Fruit fly (Drosophila melanogaster): Measurements from ENCODE around the gene RpS13.

RpS13 gene

DNA sequence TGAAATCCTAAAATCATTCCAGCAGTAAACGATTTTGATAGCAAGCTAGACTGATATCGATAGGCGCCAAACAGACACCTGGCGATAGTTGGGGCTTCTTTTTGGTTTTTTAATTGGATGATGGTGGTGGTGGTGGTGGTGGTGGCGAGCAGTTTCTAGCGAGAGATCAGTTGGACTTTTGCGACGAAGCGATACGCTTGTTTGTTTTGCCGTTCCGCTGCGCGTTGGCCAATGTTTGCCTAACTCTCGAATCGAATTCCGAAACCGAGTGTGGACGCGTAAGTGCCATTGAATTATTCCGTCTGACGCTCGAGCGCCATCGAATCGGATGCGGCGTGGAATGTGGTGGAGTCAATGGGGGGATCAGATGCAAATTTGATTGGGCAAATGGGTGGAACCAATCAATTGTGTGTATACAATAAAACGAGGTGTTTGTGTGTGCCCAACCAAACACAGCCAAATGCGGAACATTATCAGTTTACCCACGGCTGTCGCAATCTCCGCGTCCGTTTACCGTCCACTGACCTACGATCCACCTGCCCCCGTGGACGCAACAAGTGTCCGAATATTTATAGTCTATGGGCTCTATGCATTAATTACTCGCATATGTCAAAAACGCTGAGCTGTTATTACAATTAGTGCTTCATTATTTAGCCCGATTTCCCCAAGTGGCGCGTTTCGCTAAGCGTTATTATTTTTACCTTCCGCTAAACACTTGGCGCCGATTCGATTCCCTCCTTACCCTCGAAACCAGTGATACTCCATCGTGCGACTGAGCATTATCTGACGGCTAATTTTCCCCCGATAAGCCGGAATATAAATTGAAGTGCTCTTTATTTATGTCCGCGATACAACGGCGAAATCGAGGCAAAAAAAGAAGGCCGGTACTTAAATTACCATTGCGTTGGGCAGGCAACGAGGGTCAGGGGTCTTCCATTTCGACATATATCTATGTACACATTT, 6.2 kb upstream of the RpS13 start, which contains the start of gene CG17292 (continued):
- TF ChIP-seq CG2875 (GFP tag; optimal IDR thresholded peaks at IDR 0.05), result peak; percentile 43
- no peak for TF ChIP-seq CG14965 (GFP tag; optimal IDR thresholded peaks at IDR 0.05; ENCODE audit: borderline replicate concordance)
- no peak for TF ChIP-seq Bdp1 (GFP tag; optimal IDR thresholded peaks at IDR 0.05)
- peak; percentile 89 for TF ChIP-seq sna (GFP tag; IDR thresholded peaks at IDR 0.05; ENCODE audit: partially characterized antibody)
- TF ChIP-seq CG11085 (GFP tag; IDR thresholded peaks at IDR 0.05), result peak; percentile 32; the same call in 1 of the 2 replicates
- peak; percentile 58 for TF ChIP-seq CG2116 (GFP tag; optimal IDR thresholded peaks at IDR 0.05)
- no peak for TF ChIP-seq sqz (GFP tag; optimal IDR thresholded peaks at IDR 0.05)
- TF ChIP-seq fd102C (GFP tag; optimal IDR thresholded peaks at IDR 0.05), result no peak
- peak; percentile 43; the same call in 1 of the 2 replicates for TF ChIP-seq CG5953 (GFP tag; IDR thresholded peaks at IDR 0.05)
- TF ChIP-seq Dfd (GFP tag; optimal IDR thresholded peaks at IDR 0.05), result no peak
- TF ChIP-seq CG2712 (tag; optimal IDR thresholded peaks at IDR 0.05), result peak; percentile 15
- no peak for TF ChIP-seq CG18476 (GFP tag; optimal IDR thresholded peaks at IDR 0.05)
- no peak for TF ChIP-seq CG7271 (tag; optimal IDR thresholded peaks at IDR 0.05)
- no peak for TF ChIP-seq danr (GFP tag; IDR thresholded peaks at IDR 0.05)
- no peak for TF ChIP-seq CG6654 (GFP tag; optimal IDR thresholded peaks at IDR 0.05)
- peak; percentile 1 for TF ChIP-seq zfh2 (GFP tag; optimal IDR thresholded peaks at IDR 0.05)
- TF ChIP-seq CG7963 (GFP tag; IDR thresholded peaks at IDR 0.05; ENCODE audit: partially characterized antibody), result peak; percentile 90
- TF ChIP-seq BtbVII (GFP tag; optimal IDR thresholded peaks at IDR 0.05), result peak; percentile 58
- TF ChIP-seq Hr3 (GFP tag; optimal IDR thresholded peaks at IDR 0.05), result no peak
- peak; percentile 73 for TF ChIP-seq CG9932 (GFP tag; IDR thresholded peaks at IDR 0.05)
- TF ChIP-seq fd64A (GFP tag; optimal IDR thresholded peaks at IDR 0.05), result no peak
- TF ChIP-seq CG15269 (tag; optimal IDR thresholded peaks at IDR 0.05), result peak; percentile 63
- peak; percentile 27 for TF ChIP-seq NfI (GFP tag; optimal IDR thresholded peaks at IDR 0.05)
- TF ChIP-seq Hr39 (optimal IDR thresholded peaks at IDR 0.05), result no peak
- peak; percentile 14; the same call in 1 of the 2 replicates for TF ChIP-seq ssp (GFP tag; IDR thresholded peaks at IDR 0.05)
- peak; percentile 20 for TF ChIP-seq Antp (GFP tag; optimal IDR thresholded peaks at IDR 0.05)
- no peak for TF ChIP-seq Ets65A (GFP tag)
- TF ChIP-seq CG11695 (GFP tag; IDR thresholded peaks at IDR 0.05), result peak; percentile 48; the same call in 1 of the 3 replicates
- TF ChIP-seq CG1602 (GFP tag; optimal IDR thresholded peaks at IDR 0.05), result no peak
- no peak for TF ChIP-seq CG8478 (optimal IDR thresholded peaks at IDR 0.05)
- TF ChIP-seq chn (GFP tag; optimal IDR thresholded peaks at IDR 0.05), result no peak
- peak; percentile 15 for TF ChIP-seq eyg (GFP tag; optimal IDR thresholded peaks at IDR 0.05)
- no peak for TF ChIP-seq en (GFP tag; optimal IDR thresholded peaks at IDR 0.05)
- peak; percentile 46; the same call in 2 of the 3 replicates for TF ChIP-seq tgo (GFP tag; IDR thresholded peaks at IDR 0.05)
- peak; percentile 52 for TF ChIP-seq schlank (tag; optimal IDR thresholded peaks at IDR 0.05)
- TF ChIP-seq CG13296 (GFP tag; optimal IDR thresholded peaks at IDR 0.05), result peak; percentile 54
- peak; percentile 84 for TF ChIP-seq ato (GFP tag; IDR thresholded peaks at IDR 0.05; ENCODE audit: partially characterized antibody)
- TF ChIP-seq ftz-f1 (GFP tag; optimal IDR thresholded peaks at IDR 0.05), result peak; percentile 67
- TF ChIP-seq fd3F (GFP tag; optimal IDR thresholded peaks at IDR 0.05), result peak; percentile 6

All from whole organism, embryonic.